Fruit fly (Drosophila melanogaster): Measurements from ENCODE around the gene SNCF.

The SNCF gene

DNA sequence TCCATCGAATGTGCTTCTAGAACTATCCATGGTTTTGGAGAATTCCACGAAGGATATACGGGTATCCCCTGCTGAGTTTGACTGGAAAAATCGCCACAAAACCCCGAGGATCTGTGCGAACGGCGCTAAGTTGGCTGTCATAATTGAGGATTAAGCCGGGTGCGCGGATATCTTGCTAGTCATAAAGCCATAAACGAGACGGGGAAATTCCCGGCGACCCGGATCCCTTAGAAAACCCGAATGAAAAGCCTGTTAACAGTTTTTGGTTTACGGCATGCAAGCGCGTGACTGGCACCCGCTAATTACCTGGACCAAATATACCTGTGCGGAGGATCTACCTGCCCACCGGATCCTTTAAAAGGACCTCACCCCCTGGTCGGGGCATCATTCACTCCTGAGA lies at the start of gene SNCF:
Gene SNCF, plus strand, starts transcription at position 382 of the 400 bp plus-strand sequence.
- TF ChIP-seq CTCF (optimal IDR thresholded peaks at IDR 0.05) (no peak), CG8478 (optimal IDR thresholded peaks at IDR 0.05) (no peak)

DNA sequence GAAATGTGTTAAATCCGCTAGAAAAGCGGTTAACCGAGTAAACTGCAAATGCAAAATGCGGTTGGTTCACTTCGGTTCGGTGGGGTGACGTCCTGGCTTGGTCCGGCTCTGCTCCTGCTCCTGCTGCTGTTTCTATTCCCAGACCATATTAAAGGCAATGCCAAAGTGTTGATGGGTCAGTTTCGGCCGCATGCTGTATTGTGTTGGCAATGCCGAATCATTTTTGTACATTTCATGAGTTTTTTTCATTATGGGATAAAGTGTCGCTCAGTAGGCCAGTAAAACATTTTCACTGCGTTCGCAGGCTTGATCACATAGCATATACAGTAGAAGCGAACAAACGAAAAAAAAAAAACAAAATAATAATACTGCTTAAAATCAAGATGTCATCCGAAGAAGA lies 49.5 kb upstream of the SNCF start, which contains the start of gene CG14113:
Gene CG14113, plus strand, starts transcription at position 301 of the 400 bp plus-strand sequence.
- TF ChIP-seq CTCF (optimal IDR thresholded peaks at IDR 0.05): no peak
- TF ChIP-seq CG8478 (optimal IDR thresholded peaks at IDR 0.05): no peak

DNA sequence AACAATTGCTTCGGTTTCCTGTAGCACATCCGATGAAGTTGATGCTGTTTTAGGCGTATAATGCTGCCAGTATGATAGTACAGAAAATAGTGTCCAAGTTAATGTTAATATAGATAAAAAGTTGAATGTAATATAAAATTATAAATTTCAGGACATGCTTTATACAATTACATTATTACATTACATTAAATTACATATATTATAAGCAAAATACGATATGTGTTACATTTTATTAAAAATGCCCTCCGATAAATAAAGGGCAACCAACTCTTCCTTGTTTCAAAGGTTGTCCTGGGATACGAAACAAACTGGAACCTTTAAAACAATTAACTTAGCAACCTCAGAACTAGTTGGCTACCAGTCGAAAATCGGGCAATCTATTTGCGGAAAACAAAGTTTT lies 29.6 kb upstream of the SNCF start, which contains the start of gene CG17687:
Gene CG17687, plus strand, starts transcription at position 301 of the 400 bp plus-strand sequence.
- TF ChIP-seq CG8478 (optimal IDR thresholded peaks at IDR 0.05) (no peak), CTCF (optimal IDR thresholded peaks at IDR 0.05) (no peak)

DNA sequence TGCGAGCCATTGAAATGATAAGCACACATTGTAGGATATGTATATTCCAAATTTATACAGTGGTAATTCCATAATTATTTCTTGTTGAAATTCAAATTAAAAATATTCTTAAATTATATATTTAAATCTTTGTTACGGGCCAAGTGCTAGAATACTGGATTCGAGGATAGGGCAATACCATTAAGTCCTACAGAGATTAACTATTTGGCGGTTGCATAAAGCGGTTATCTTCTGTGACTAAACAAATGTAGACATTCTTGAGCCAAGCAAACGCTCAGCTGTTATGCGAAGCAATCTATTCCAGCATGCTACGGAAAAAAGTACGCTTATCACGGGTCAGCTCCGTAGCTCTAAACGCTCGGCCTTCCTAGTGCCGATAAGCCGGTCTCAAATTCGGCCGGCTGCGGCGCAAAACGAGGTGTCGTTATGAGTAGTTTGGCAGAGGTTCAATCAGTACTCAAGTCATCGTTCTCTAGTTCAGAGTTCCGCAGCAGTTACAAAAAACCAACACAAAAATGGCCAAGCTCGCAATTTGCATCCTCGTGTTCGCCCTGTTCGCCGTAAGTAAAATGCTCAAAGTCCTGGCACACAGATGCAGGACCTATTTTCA lies 22.2 kb upstream of the SNCF start, which contains the start of gene Nplp2:
Gene Nplp2, plus strand, starts transcription at position 293 of the 610 bp plus-strand sequence.
- no peak for TF ChIP-seq CG8478 (optimal IDR thresholded peaks at IDR 0.05)
- TF ChIP-seq CTCF (optimal IDR thresholded peaks at IDR 0.05): no peak

DNA sequence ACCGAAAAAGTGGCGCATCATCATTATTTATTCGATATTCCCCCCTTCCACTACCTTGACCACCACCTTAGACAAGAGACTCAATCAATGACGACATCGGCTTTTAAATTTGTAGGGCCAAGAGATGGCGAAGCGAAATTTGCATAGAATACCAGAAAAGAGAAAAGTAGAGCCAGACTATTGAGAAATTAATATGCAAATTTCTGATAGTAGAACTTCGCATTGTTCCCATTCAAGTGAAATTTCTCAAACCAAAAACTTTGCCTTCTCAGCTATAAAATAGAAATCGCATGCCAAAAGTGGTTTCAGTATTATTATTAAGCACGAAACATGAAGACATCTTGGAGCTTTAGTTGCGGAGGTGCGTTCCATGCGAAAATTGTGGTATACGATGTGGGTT lies 726 bp upstream of the SNCF start, which contains the start of gene CG14111:
Gene CG14111, plus strand, starts transcription at position 301 of the 400 bp plus-strand sequence.
- no peak for TF ChIP-seq CTCF (optimal IDR thresholded peaks at IDR 0.05)
- no peak for TF ChIP-seq CG8478 (optimal IDR thresholded peaks at IDR 0.05)

DNA sequence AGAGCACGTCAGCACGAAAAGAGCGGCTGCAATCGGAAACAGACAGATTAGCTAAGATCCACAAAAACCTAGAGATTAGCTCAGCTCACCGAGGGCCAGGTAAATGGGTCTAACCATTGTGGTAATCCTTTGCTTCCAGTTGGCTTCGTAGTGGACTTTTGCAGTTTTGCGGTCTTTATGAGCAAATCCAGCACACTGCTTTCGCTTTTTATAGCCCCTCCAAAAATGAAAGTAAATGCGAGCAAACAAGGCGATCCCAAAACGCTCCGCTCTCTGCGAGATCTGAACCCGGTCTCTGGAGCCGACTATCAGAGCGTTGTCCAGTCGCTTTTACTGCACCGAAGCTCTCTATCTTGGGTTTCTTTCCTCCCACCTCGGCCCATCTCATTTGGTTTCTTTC lies 2.8 kb downstream of the SNCF start, which contains the start of gene CG14107:
Gene CG14107, minus strand, starts transcription at position 187 of the 400 bp plus-strand sequence.
- TF ChIP-seq CG8478 (optimal IDR thresholded peaks at IDR 0.05): no peak
- no peak for TF ChIP-seq CTCF (optimal IDR thresholded peaks at IDR 0.05)

DNA sequence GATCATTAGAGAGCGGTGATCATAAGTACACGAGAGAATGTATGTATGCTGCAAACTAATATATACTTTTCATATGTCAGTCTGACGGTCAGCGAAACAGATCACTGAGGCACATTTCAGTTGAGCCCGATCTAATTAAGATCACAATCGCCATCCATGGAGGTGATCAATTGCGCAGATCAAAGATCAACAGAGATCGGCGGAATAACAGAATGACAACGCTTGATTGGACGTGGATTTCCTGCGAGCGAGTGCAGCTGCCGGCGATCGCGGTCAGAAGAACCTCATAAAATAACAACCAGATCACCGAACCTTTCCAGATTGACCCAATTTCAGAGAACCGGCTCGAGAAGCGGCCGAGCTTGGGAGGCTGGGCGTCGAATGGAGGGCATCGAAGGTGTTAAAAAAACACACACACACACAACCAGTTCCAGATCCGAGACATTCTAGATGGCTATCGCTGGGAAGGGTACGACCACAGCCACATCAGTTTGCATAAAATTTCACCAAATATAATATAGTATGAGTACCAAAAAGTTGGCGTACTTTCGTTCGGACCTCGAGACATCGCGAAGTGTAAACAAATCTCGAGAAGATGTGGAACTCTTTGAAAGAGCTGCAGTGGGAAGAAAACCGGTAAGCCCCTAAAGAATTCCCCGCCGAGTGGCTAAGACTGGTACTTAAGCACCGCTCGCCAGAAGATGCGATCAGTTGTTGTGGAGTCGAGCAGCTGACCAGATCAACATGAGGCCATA lies 3.9 kb downstream of the SNCF start, which contains the start of gene ImpL1:
Gene ImpL1, plus strand, starts transcription at position 705 of the 755 bp plus-strand sequence.
- no peak for TF ChIP-seq CG8478 (optimal IDR thresholded peaks at IDR 0.05)
- TF ChIP-seq CTCF (optimal IDR thresholded peaks at IDR 0.05): no peak

DNA sequence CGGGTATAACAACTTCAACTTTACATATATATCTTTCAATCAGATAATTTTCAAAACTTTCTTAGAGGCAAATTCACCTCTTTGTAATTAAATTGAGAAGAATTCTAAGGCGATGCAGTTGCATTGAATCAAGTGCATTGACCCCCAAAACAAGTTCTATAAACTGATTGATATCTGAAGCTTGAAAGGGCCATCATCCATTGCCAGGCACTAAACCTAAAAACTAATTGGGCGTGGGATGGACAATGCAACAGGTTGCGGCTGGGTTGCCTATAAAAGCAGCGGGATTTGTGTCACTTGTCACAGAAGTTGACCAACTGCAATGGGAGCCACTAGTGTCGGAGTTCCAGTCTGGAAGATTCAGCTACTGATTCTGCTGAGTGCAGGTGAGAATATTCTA lies 6.1 kb downstream of the SNCF start, which contains the start of gene CG14110:
Gene CG14110, plus strand, starts transcription at position 301 of the 400 bp plus-strand sequence.
- no peak for TF ChIP-seq CG8478 (optimal IDR thresholded peaks at IDR 0.05)
- TF ChIP-seq CTCF (optimal IDR thresholded peaks at IDR 0.05): no peak

DNA sequence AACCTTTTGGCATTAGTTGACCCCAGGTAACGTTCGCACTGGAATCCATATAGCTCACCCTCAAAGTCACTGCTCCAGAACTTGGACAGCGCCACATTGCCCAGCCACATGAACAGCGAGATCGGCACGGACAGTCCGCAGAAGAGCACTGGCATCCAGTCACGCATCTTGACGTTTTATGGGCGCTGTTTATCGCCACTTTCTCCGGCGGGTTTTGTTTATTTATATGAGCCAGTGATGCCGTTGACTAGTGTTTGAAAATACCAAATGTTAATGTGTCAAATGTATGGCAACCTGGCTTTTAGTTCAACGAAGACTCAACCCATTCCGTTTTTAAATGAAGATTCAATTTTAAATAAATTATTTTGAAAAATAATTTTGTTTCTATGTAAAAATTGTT lies 9.2 kb downstream of the SNCF start, which contains the start of gene CG10171:
Gene CG10171, minus strand, starts transcription at position 300 of the 400 bp plus-strand sequence.
- TF ChIP-seq CTCF (optimal IDR thresholded peaks at IDR 0.05) (peak; percentile 33 to 54), CG8478 (optimal IDR thresholded peaks at IDR 0.05) (no peak)

DNA sequence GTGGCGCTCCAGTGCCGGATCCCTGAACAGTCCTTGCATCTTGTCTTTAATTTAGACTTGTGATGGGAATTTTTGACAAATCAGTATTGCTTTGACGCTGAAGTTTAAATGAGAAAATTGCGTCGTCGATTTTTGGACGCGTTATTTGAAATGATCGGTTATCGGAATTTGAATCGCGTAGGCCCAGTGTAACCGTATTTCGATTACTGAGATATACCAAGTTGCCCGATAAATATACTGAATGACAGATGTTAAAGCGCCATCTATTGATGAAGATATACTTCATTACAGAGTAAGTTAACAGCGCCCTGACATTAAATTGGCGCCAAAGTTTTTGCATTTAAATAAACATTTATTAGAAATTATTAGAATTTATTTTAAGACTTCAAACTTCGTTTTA lies 11.5 kb downstream of the SNCF start, which contains the start of gene Poc1:
Gene Poc1, minus strand, starts transcription at position 173 of the 400 bp plus-strand sequence.
- peak; percentile 91 to 92 for TF ChIP-seq CTCF (optimal IDR thresholded peaks at IDR 0.05)
- TF ChIP-seq CG8478 (optimal IDR thresholded peaks at IDR 0.05): no peak

DNA sequence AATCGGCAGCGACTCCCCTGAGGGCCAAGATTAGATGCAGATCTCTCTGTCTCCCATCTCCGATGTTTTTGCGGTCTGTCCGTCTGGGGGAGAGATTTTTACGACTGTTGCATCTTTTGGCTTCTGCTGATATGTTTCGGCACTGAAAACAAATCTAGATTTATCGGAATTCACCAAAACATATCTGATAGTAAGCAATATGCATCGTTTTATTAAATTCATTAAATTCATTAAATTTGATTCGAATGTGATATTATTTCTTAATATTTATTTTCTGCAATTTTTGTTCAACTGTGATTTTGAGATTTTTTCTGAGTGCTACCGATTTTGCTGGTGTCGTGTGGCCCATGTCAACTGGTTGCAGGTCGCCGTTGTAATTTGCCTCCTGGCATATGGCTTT lies 15.2 kb downstream of the SNCF start:
- TF ChIP-seq CTCF (optimal IDR thresholded peaks at IDR 0.05) (no peak), CG8478 (optimal IDR thresholded peaks at IDR 0.05) (no peak)

DNA sequence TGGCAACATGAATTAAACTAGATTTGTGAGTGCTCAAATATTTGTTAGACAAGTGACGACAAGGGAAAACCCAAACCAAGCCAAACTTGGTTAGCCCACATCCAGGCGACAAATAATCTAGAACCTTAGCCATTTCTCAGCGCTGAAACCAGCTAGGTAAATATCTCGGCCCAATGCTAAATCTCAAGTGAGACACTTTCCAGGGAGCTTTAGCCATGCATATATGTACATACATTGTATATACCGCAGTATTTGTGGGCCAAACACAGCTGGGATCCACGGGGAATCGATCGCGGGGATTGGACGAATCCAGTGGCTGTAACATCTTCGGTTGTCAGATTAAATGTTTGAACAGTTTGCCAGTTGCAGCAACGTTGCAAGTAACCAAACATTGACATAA lies 19.3 kb downstream of the SNCF start:
- no peak for TF ChIP-seq CG8478 (optimal IDR thresholded peaks at IDR 0.05)
- TF ChIP-seq CTCF (optimal IDR thresholded peaks at IDR 0.05): no peak

DNA sequence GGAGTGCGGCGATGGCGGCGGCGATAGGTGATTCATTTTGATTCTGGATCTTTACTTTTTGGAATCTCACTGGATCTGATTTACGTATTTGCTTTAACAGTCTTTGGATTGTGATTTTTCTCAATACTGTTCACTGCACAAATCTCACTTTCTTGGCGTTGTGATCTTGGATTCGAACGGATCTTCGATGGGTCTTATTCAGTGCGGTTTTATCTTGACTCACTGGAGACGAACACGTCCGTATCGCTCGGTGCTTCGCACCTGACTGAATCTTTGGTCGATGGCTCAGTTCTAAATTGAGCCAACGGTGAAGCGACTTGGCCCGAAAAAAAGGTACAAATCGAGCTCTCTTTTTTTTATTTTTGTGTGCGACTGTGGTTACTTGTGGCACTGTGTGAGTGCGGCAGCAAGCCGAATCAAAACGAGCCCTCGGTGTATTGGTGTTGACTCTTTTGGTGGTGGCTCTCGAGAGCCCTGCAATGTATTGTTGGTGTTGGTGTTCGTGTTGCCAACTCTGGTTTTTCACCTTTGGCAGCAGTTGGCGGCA lies 22.6 kb downstream of the SNCF start, which contains the start of gene sens:
Gene sens, minus strand, starts transcription at position 254 of the 547 bp plus-strand sequence.
- TF ChIP-seq CTCF (optimal IDR thresholded peaks at IDR 0.05) (no peak), CG8478 (optimal IDR thresholded peaks at IDR 0.05) (no peak)

DNA sequence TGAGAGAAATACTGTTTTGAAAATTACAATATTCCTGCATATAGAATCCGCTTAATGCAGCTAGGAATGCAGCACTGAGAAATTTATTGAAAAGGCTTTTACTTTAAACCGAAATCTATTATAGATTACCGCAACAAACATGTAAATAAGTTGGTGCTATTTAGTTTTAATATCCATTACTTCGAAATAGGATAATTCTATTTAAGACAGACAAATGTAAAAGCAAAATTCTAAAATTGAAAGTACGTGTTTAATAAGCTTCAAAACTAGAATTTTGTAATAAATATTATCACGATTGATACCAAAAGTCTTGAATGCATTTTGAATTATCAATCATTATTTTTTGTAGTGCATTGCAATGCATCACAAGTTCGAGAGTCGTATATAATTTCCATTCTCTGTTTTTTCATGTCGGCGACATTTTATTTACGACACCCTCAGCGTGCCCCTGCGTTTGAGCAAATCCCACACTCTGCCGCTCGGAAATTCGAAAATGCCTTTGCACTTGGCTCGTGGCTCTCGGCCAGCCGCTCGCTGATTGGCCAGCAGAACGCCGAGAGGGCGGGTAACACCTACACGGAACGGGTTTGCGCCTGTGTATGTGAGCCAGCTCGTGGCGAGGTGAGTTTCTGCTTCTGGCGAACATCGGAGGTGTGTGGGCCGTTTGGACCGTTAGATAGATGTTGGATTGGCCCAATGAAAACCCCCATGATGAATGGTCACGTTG lies 24.9 kb downstream of the SNCF start:
- no peak for TF ChIP-seq CTCF (optimal IDR thresholded peaks at IDR 0.05)
